Worm (Caenorhabditis elegans) whole organism, early embryonic: ENCODE data around the gene crn-5.

ENCODE experiments used
- B0310.2 ChIP-seq: sonication (generic microtip); optimal IDR thresholded peaks from 2 replicates; lab custom pipeline; 2016; ENCODE audit warnings: mild to moderate bottlenecking, missing genetic modification characterization, missing compliant biosample characterization
- ama-1 ChIP-seq: fragments of 150-350 bp; optimal IDR thresholded peaks from 2 replicates; lab custom pipeline; 2014
- ceh-13 ChIP-seq: fragments of 200-800 bp; sonication (Bioruptor generic); optimal IDR thresholded peaks from 2 replicates; lab custom pipeline; 2018; ENCODE audit warnings: mild to moderate bottlenecking, missing genetic modification characterization, missing compliant biosample characterization
- ceh-36 ChIP-seq: sonication (generic microtip); optimal IDR thresholded peaks from 2 replicates; lab custom pipeline; 2016; ENCODE audit warnings: missing genetic modification characterization, inconsistent platforms, missing compliant biosample characterization
- ets-7 ChIP-seq: sonication (generic microtip); optimal IDR thresholded peaks from 2 replicates; lab custom pipeline; 2016; ENCODE audit warnings: missing genotype, missing genetic modification characterization, missing compliant biosample characterization
- flt-1 ChIP-seq: fragments of 200-800 bp; sonication (Bioruptor generic); IDR thresholded peaks from 2 replicates; pipeline ENCODE4 v1.3.6; 2022; ENCODE audit warnings: missing genetic modification characterization, missing compliant biosample characterization
- hmbx-1 ChIP-seq: sonication (generic microtip); optimal IDR thresholded peaks from 2 replicates; lab custom pipeline; 2016; ENCODE audit warnings: mild to moderate bottlenecking, missing genetic modification characterization, missing compliant biosample characterization
- hmg-4 ChIP-seq: fragments of 200-800 bp; sonication (Bioruptor generic); optimal IDR thresholded peaks from 2 replicates; lab custom pipeline; 2018; ENCODE audit warnings: mild to moderate bottlenecking, missing genetic modification characterization, missing compliant biosample characterization
- hnd-1 ChIP-seq: sonication (generic microtip); optimal IDR thresholded peaks from 2 replicates; lab custom pipeline; 2016; ENCODE audit warnings: missing genetic modification characterization, missing compliant biosample characterization
- scrt-1 ChIP-seq: fragments of 200-800 bp; sonication (Bioruptor generic); IDR thresholded peaks from 2 replicates; pipeline ENCODE4 v1.3.6; 2022; ENCODE audit warnings: missing genetic modification characterization, missing compliant biosample characterization
- sea-1 ChIP-seq: fragments of 200-800 bp; sonication (Bioruptor generic); conservative IDR thresholded peaks from 2 replicates; pipeline ENCODE4 v1.3.6; 2022; ENCODE audit warnings: missing genetic modification characterization, missing compliant biosample characterization
- tbx-37 ChIP-seq: fragments of 200-800 bp; sonication (Bioruptor generic); conservative IDR thresholded peaks from 2 replicates; pipeline ENCODE4 v1.3.6; 2022; ENCODE audit warnings: missing genetic modification reagents, missing genetic modification characterization, missing compliant biosample characterization

ce11 chrII:10594758-10595157, 2.2 kb downstream of the crn-5 start, which contains the start of gene C14A4.6:
- TF ChIP-seq hmg-4 (no peak), hnd-1 (no peak), ama-1 (lab: Kevin White, UChicago) (no peak), sea-1 (GFP tag; lab: Robert Waterston, UW) (no peak), scrt-1 (no peak), tbx-37 (no peak), ceh-13 (GFP tag; lab: Kevin White, UChicago) (no peak), hmbx-1 (tag; lab: Kevin White, UChicago) (no peak), ets-7 (tag; lab: Kevin White, UChicago) (no peak), ceh-36 (tag; lab: Kevin White, UChicago) (no peak), B0310.2 (tag; lab: Kevin White, UChicago) (no peak), flt-1 (GFP tag; lab: Robert Waterston, UW) (no peak)
